Worm (Caenorhabditis elegans): ENCODE data around the gene pgm-2.

pgm-2 gene

ce11 chrIII:13298722-13299431, at the start of gene pgm-2:
pgm-2 (plus strand) TSS chrIII:13299378.
- TF ChIP-seq unc-62 (GFP tag; optimal IDR thresholded peaks at IDR 0.05), result no peak

- no peak for TF ChIP-seq unc-62 (GFP tag; optimal IDR thresholded peaks at IDR 0.05)
Observed at ce11 chrIII:13254178-13254725, 44.9 kb upstream of the pgm-2 start, which contains the start of gene F56A8.9. F56A8.9 (plus strand) TSS chrIII:13254675.

DNA sequence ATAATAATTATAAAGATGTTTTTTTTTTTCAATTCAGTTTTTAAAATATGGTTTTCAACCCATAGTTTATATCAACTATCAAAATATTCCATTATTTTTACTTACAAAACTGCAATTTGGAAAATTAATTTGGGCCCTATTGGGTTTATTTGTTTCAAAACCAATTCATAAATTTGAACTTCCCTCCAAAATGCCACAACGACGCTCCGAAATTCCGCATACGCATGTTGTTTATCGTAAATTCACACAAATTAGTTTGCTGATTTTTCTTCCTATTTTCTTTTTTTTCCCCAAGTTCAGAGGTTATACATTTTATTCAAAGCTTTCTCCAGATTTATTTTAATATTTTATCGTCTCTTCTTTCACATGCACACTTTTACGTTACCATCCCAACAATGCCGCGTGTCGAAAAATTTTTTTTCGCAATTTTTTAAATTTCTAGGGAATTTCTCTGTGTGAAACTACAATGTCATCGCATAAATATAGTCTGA, 42.7 kb upstream of the pgm-2 start, which contains the start of gene F56A8.3:
TSS of gene F56A8.3 (plus strand) at position 441 of the 491 bp plus-strand sequence.
- no peak for TF ChIP-seq unc-62 (GFP tag; optimal IDR thresholded peaks at IDR 0.05)

ce11 chrIII:13258163-13258562, 41.0 kb upstream of the pgm-2 start:
- TF ChIP-seq unc-62 (GFP tag; optimal IDR thresholded peaks at IDR 0.05), result no peak

ce11 chrIII:13258752-13259151, 40.4 kb upstream of the pgm-2 start:
- no peak for TF ChIP-seq unc-62 (GFP tag; optimal IDR thresholded peaks at IDR 0.05)

ce11 chrIII:13260344-13260743, 38.8 kb upstream of the pgm-2 start:
- no peak for TF ChIP-seq unc-62 (GFP tag; optimal IDR thresholded peaks at IDR 0.05)

ce11 chrIII:13262987-13263386, 36.2 kb upstream of the pgm-2 start, which contains the start of gene F56A8.4:
F56A8.4 (plus strand) TSS chrIII:13263287.
- no peak for TF ChIP-seq unc-62 (GFP tag; optimal IDR thresholded peaks at IDR 0.05)

ce11 chrIII:13265566-13265965, 33.6 kb upstream of the pgm-2 start, which contains the start of gene F56A8.5:
F56A8.5 (plus strand) TSS chrIII:13265866.
- no peak for TF ChIP-seq unc-62 (GFP tag; optimal IDR thresholded peaks at IDR 0.05)

DNA sequence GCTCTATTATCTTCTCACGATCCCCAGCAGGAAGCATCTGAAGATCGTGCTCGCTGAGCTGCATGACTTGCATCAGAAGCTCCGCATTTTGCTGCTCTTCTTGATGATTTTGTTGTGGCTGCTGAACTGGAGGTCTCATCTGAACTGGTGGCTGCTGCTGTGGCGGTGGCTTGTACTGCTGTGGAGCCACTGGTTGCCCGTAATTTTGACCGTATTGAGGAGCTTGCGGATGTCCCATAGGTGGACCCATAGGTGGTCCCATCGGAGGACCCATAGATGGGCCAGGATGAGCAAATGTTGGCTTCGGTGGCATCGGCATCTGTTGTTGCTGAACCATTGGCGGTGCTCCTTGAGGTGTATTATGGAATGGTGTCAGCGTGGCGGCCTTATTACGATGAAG, 32.1 kb upstream of the pgm-2 start:
- TF ChIP-seq unc-62 (GFP tag; optimal IDR thresholded peaks at IDR 0.05), result no peak

ce11 chrIII:13268856-13269255, 30.3 kb upstream of the pgm-2 start, which contains the start of gene cpf-2:
cpf-2 (minus strand) TSS chrIII:13268883.
- no peak for TF ChIP-seq unc-62 (GFP tag; optimal IDR thresholded peaks at IDR 0.05)

DNA sequence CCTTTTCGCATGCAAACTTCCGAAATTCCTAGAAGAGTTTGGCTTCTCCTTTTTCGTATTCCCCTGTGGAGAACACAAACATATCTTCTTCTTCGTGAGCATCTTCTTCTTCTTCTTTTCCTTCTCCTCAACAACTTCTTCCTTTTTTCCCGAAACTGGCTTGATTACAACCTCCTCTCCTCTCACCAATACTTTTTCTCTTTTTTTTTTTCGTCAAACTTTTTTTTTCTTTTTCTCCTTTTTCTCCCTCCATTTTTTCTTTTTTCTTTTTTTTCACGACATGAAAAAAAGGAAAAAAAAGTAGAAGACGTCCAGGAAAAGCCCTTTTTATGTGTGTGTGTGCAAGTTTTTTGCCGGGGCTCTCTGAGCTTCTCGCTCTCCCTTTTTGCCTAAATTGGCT, 28.3 kb upstream of the pgm-2 start:
- no peak for TF ChIP-seq unc-62 (GFP tag; optimal IDR thresholded peaks at IDR 0.05)

- no peak for TF ChIP-seq unc-62 (GFP tag; optimal IDR thresholded peaks at IDR 0.05)
Observed at ce11 chrIII:13272227-13272626, 27.0 kb upstream of the pgm-2 start.

ce11 chrIII:13272788-13273187, 26.4 kb upstream of the pgm-2 start:
- no peak for TF ChIP-seq unc-62 (GFP tag; optimal IDR thresholded peaks at IDR 0.05)

DNA sequence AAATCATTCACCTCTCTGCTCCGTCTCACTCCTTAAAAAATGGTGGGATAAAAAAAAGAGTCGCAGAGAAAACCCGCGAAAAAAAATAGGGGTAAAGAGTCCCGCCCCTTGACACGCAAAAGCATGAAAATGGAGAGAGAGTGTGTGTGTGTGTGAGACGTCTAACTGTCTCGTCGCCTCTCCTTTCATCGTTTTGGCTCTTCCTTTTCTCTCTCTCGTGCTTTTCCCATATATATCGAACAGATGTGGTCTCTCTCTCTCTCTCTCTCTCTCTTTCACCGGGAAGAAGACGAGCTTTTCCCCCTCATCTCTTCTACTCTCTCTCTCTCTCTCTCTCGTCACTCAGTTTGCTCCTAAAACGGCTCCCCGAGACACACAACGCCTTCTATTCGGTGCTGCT, 23.4 kb upstream of the pgm-2 start:
- no peak for TF ChIP-seq unc-62 (GFP tag; optimal IDR thresholded peaks at IDR 0.05)

ce11 chrIII:13276958-13277357, 22.2 kb upstream of the pgm-2 start, which contains the start of gene unc-64:
unc-64 (plus strand) TSS chrIII:13277258.
- no peak for TF ChIP-seq unc-62 (GFP tag; optimal IDR thresholded peaks at IDR 0.05)

DNA sequence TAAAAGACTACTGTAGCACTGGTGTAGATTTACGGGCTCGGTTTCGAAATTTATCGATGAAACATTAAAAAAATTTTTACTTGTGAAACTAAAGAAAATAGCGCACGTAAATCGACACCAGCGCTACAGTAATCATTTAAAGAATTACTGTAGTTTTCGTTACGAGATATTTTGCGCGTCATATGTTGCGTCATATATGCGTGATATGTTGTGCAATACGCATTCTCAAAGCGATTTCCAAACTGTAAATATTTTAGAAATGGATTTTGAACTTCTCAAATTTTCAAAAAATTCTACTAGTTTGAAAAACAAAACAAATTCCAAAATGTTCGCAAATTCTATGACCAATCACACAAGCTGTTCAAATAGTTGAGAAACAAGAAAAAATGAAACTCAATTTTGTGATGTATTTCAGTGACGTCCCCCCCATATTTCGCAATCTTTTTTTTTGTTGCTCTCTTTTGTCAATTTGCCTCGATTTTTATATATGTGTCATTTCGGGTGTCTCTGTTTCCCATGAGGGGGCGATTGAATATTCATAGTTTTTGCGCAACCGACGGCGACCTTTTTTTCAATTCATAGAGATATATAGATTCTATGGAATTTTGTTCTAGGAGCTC, 21.2 kb upstream of the pgm-2 start:
- no peak for TF ChIP-seq unc-62 (GFP tag; optimal IDR thresholded peaks at IDR 0.05)

DNA sequence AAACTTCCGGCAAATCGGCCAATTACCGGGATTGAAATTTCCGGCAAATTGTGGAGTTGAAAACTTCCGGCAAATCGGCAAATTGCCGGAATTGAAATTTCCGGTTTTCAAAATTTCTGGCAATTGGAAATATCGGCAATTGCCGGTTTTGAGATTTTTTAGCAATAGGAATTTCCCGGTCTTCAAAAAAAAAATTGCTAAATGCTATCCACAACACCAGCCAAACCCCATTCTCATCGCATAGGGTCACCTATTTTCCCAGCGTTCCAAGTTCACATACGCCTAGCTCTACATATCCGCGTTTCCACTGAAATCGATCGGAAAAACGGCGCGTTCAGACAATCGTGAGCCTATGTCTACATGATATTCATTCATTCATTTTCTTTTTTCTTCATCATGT, 13.8 kb upstream of the pgm-2 start, which contains the start of gene F56A8.8:
TSS of gene F56A8.8 (plus strand) at position 301 of the 400 bp plus-strand sequence.
- no peak for TF ChIP-seq unc-62 (GFP tag; optimal IDR thresholded peaks at IDR 0.05)
